Fruit fly (Drosophila melanogaster): ENCODE results near the gene CG10713.

CG10713 gene

DNA sequence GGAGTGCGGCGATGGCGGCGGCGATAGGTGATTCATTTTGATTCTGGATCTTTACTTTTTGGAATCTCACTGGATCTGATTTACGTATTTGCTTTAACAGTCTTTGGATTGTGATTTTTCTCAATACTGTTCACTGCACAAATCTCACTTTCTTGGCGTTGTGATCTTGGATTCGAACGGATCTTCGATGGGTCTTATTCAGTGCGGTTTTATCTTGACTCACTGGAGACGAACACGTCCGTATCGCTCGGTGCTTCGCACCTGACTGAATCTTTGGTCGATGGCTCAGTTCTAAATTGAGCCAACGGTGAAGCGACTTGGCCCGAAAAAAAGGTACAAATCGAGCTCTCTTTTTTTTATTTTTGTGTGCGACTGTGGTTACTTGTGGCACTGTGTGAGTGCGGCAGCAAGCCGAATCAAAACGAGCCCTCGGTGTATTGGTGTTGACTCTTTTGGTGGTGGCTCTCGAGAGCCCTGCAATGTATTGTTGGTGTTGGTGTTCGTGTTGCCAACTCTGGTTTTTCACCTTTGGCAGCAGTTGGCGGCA is 34.1 kb downstream of the CG10713 start, which contains the start of gene sens:
TSS of gene sens (minus strand) at position 254 of the 547 bp plus-strand sequence.
- no peak for TF ChIP-seq CG14711 (tag; optimal IDR thresholded peaks at IDR 0.05)
- TF ChIP-seq bab1 (GFP tag; optimal IDR thresholded peaks at IDR 0.05): no peak
- no peak for TF ChIP-seq CG12768 (GFP tag; optimal IDR thresholded peaks at IDR 0.05)
- TF ChIP-seq ovo (GFP tag; optimal IDR thresholded peaks at IDR 0.05): no peak
- no peak for TF ChIP-seq cnc (optimal IDR thresholded peaks at IDR 0.05)
- TF ChIP-seq CG5204 (GFP tag; optimal IDR thresholded peaks at IDR 0.05): no peak
- TF ChIP-seq CG7045 (GFP tag; optimal IDR thresholded peaks at IDR 0.05): no peak
- TF ChIP-seq pad (GFP tag; optimal IDR thresholded peaks at IDR 0.05): no peak
- TF ChIP-seq CG11617 (GFP tag; optimal IDR thresholded peaks at IDR 0.05): no peak
- no peak for TF ChIP-seq tj (GFP tag; optimal IDR thresholded peaks at IDR 0.05)
- no peak for TF ChIP-seq Clk (GFP tag; optimal IDR thresholded peaks at IDR 0.05)
- TF ChIP-seq Hr96 (GFP tag; optimal IDR thresholded peaks at IDR 0.05): no peak

DNA sequence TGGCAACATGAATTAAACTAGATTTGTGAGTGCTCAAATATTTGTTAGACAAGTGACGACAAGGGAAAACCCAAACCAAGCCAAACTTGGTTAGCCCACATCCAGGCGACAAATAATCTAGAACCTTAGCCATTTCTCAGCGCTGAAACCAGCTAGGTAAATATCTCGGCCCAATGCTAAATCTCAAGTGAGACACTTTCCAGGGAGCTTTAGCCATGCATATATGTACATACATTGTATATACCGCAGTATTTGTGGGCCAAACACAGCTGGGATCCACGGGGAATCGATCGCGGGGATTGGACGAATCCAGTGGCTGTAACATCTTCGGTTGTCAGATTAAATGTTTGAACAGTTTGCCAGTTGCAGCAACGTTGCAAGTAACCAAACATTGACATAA is 37.4 kb downstream of the CG10713 start:
- TF ChIP-seq CG5204 (GFP tag; optimal IDR thresholded peaks at IDR 0.05) (no peak), CG7101 (tag; optimal IDR thresholded peaks at IDR 0.05) (no peak), pad (GFP tag; optimal IDR thresholded peaks at IDR 0.05) (no peak), CG1620 (GFP tag; optimal IDR thresholded peaks at IDR 0.05) (no peak), Clk (GFP tag; optimal IDR thresholded peaks at IDR 0.05) (no peak), kay (GFP tag; ENCODE audit: borderline replicate concordance) (no peak), cnc (optimal IDR thresholded peaks at IDR 0.05) (no peak), CG7045 (GFP tag; optimal IDR thresholded peaks at IDR 0.05) (no peak), CG14711 (tag; optimal IDR thresholded peaks at IDR 0.05) (no peak), bab1 (GFP tag; optimal IDR thresholded peaks at IDR 0.05) (no peak)

DNA sequence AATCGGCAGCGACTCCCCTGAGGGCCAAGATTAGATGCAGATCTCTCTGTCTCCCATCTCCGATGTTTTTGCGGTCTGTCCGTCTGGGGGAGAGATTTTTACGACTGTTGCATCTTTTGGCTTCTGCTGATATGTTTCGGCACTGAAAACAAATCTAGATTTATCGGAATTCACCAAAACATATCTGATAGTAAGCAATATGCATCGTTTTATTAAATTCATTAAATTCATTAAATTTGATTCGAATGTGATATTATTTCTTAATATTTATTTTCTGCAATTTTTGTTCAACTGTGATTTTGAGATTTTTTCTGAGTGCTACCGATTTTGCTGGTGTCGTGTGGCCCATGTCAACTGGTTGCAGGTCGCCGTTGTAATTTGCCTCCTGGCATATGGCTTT is 41.5 kb downstream of the CG10713 start:
- no peak for TF ChIP-seq Hr96 (GFP tag; optimal IDR thresholded peaks at IDR 0.05)
- no peak for TF ChIP-seq CG14711 (tag; optimal IDR thresholded peaks at IDR 0.05)
- no peak for TF ChIP-seq CG12768 (GFP tag; optimal IDR thresholded peaks at IDR 0.05)
- no peak for TF ChIP-seq Crg-1 (GFP tag; optimal IDR thresholded peaks at IDR 0.05)
- TF ChIP-seq CG7045 (GFP tag; optimal IDR thresholded peaks at IDR 0.05): no peak
- no peak for TF ChIP-seq ovo (GFP tag; optimal IDR thresholded peaks at IDR 0.05)
- no peak for TF ChIP-seq CG33017 (tag; optimal IDR thresholded peaks at IDR 0.05)
- no peak for TF ChIP-seq Clk (GFP tag; optimal IDR thresholded peaks at IDR 0.05)
- TF ChIP-seq toe (GFP tag; optimal IDR thresholded peaks at IDR 0.05): no peak
- TF ChIP-seq bab1 (GFP tag; optimal IDR thresholded peaks at IDR 0.05): no peak

DNA sequence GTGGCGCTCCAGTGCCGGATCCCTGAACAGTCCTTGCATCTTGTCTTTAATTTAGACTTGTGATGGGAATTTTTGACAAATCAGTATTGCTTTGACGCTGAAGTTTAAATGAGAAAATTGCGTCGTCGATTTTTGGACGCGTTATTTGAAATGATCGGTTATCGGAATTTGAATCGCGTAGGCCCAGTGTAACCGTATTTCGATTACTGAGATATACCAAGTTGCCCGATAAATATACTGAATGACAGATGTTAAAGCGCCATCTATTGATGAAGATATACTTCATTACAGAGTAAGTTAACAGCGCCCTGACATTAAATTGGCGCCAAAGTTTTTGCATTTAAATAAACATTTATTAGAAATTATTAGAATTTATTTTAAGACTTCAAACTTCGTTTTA is 45.2 kb downstream of the CG10713 start, which contains the start of gene Poc1:
TSS of gene Poc1 (minus strand) at position 173 of the 400 bp plus-strand sequence.
- TF ChIP-seq CG1620 (GFP tag; optimal IDR thresholded peaks at IDR 0.05) (no peak), CG7045 (GFP tag; optimal IDR thresholded peaks at IDR 0.05) (no peak)

DNA sequence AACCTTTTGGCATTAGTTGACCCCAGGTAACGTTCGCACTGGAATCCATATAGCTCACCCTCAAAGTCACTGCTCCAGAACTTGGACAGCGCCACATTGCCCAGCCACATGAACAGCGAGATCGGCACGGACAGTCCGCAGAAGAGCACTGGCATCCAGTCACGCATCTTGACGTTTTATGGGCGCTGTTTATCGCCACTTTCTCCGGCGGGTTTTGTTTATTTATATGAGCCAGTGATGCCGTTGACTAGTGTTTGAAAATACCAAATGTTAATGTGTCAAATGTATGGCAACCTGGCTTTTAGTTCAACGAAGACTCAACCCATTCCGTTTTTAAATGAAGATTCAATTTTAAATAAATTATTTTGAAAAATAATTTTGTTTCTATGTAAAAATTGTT is 47.4 kb downstream of the CG10713 start, which contains the start of gene CG10171:
TSS of gene CG10171 (minus strand) at position 300 of the 400 bp plus-strand sequence.
- TF ChIP-seq Crg-1 (GFP tag; optimal IDR thresholded peaks at IDR 0.05) (no peak), bab1 (GFP tag; optimal IDR thresholded peaks at IDR 0.05) (no peak), CG11617 (GFP tag; optimal IDR thresholded peaks at IDR 0.05) (no peak), CG7101 (tag; optimal IDR thresholded peaks at IDR 0.05) (no peak), CG14711 (tag; optimal IDR thresholded peaks at IDR 0.05) (no peak), Mnt (GFP tag; optimal IDR thresholded peaks at IDR 0.05) (no peak), Hr96 (GFP tag; optimal IDR thresholded peaks at IDR 0.05) (no peak), kay (GFP tag; ENCODE audit: borderline replicate concordance) (no peak)

dm6 chr3L:13384489-13384888 is 50.5 kb downstream of the CG10713 start, which contains the start of gene CG14110:
TSS of gene CG14110 (plus strand) at chr3L:13384789.
- no peak for TF ChIP-seq CG33017 (tag; optimal IDR thresholded peaks at IDR 0.05)
- TF ChIP-seq CG1620 (GFP tag; optimal IDR thresholded peaks at IDR 0.05): no peak
- TF ChIP-seq kay (GFP tag; ENCODE audit: borderline replicate concordance): no peak
- TF ChIP-seq tj (GFP tag; optimal IDR thresholded peaks at IDR 0.05): no peak
- TF ChIP-seq Mnt (GFP tag; optimal IDR thresholded peaks at IDR 0.05): no peak
- no peak for TF ChIP-seq CG11617 (GFP tag; optimal IDR thresholded peaks at IDR 0.05)
- no peak for TF ChIP-seq pad (GFP tag; optimal IDR thresholded peaks at IDR 0.05)
- no peak for TF ChIP-seq CG5204 (GFP tag; optimal IDR thresholded peaks at IDR 0.05)
- no peak for TF ChIP-seq cnc (optimal IDR thresholded peaks at IDR 0.05)
- no peak for TF ChIP-seq toe (GFP tag; optimal IDR thresholded peaks at IDR 0.05)
- no peak for TF ChIP-seq bab1 (GFP tag; optimal IDR thresholded peaks at IDR 0.05)
- TF ChIP-seq Crg-1 (GFP tag; optimal IDR thresholded peaks at IDR 0.05): no peak
- no peak for TF ChIP-seq cic (GFP tag; optimal IDR thresholded peaks at IDR 0.05)
- TF ChIP-seq CG14711 (tag; optimal IDR thresholded peaks at IDR 0.05): no peak
- TF ChIP-seq CG7045 (GFP tag; optimal IDR thresholded peaks at IDR 0.05): no peak

DNA sequence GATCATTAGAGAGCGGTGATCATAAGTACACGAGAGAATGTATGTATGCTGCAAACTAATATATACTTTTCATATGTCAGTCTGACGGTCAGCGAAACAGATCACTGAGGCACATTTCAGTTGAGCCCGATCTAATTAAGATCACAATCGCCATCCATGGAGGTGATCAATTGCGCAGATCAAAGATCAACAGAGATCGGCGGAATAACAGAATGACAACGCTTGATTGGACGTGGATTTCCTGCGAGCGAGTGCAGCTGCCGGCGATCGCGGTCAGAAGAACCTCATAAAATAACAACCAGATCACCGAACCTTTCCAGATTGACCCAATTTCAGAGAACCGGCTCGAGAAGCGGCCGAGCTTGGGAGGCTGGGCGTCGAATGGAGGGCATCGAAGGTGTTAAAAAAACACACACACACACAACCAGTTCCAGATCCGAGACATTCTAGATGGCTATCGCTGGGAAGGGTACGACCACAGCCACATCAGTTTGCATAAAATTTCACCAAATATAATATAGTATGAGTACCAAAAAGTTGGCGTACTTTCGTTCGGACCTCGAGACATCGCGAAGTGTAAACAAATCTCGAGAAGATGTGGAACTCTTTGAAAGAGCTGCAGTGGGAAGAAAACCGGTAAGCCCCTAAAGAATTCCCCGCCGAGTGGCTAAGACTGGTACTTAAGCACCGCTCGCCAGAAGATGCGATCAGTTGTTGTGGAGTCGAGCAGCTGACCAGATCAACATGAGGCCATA is 52.8 kb downstream of the CG10713 start, which contains the start of gene ImpL1:
TSS of gene ImpL1 (plus strand) at position 705 of the 755 bp plus-strand sequence.
- TF ChIP-seq Hr96 (GFP tag; optimal IDR thresholded peaks at IDR 0.05): no peak
- no peak for TF ChIP-seq CG7045 (GFP tag; optimal IDR thresholded peaks at IDR 0.05)
- no peak for TF ChIP-seq CG1620 (GFP tag; optimal IDR thresholded peaks at IDR 0.05)
- no peak for TF ChIP-seq CG33017 (tag; optimal IDR thresholded peaks at IDR 0.05)
- TF ChIP-seq cnc (optimal IDR thresholded peaks at IDR 0.05): no peak
- no peak for TF ChIP-seq CG7101 (tag; optimal IDR thresholded peaks at IDR 0.05)
- TF ChIP-seq kay (GFP tag; ENCODE audit: borderline replicate concordance): no peak
- no peak for TF ChIP-seq ovo (GFP tag; optimal IDR thresholded peaks at IDR 0.05)
